Worm (Caenorhabditis elegans) whole organism, L3 larva: ENCODE results near the gene ctf-18.
A peak's percentile ranks its signal among the peaks of the same experiment; 100 is the strongest.

Source experiments
- R02D3.7 ChIP-seq: fragments of 150-350 bp; optimal IDR thresholded peaks from 2 replicates; lab custom pipeline; 2014; ENCODE audit warnings: missing biosample characterization, missing genetic modification characterization
- aly-2 ChIP-seq: fragments of 150-350 bp; optimal IDR thresholded peaks from 2 replicates; lab custom pipeline; 2014; ENCODE audit warnings: missing biosample characterization, missing genetic modification characterization
- ama-1 ChIP-seq: fragments of 150-350 bp; optimal IDR thresholded peaks from 2 replicates; lab custom pipeline; 2018
- ceh-82 ChIP-seq: fragments of 150-350 bp; optimal IDR thresholded peaks from 2 replicates; lab custom pipeline; 2014; ENCODE audit warnings: missing biosample characterization, missing genetic modification characterization
- ceh-9 ChIP-seq: sonication (generic microtip); optimal IDR thresholded peaks from 2 replicates; lab custom pipeline; 2018; ENCODE audit warnings: missing biosample characterization, missing genetic modification characterization
- daf-12 ChIP-seq: fragments of 150-350 bp; optimal IDR thresholded peaks from 2 replicates; lab custom pipeline; 2014; ENCODE audit warnings: missing biosample characterization, missing genetic modification reagents, missing genetic modification characterization
- egl-27 ChIP-seq: sonication (generic microtip); optimal IDR thresholded peaks from 4 replicates; lab custom pipeline; 2017; ENCODE audit warnings: missing biosample characterization, missing genetic modification reagents, missing genetic modification characterization
- egl-5 ChIP-seq: fragments of 150-350 bp; optimal IDR thresholded peaks from 2 replicates; lab custom pipeline; 2017; ENCODE audit warnings: missing biosample characterization, missing genetic modification reagents, missing genetic modification characterization, inconsistent platforms
- elt-1 ChIP-seq: fragments of 150-350 bp; optimal IDR thresholded peaks from 2 replicates; lab custom pipeline; 2014; ENCODE audit warnings: missing biosample characterization, missing genetic modification characterization
- elt-3 ChIP-seq, 3 experiments: fragments of 150-350 bp in 1 of 3; sonication (generic microtip) in 2 of 3; optimal IDR thresholded peaks; 2 replicates in 2 of 3; 4 replicates in 1 of 3; lab custom pipeline; 2014 to 2017; ENCODE audit warnings: missing biosample characterization in 3 of 3, missing genetic modification characterization in 3 of 3
- fkh-10 ChIP-seq: sonication (generic microtip); optimal IDR thresholded peaks from 2 replicates; lab custom pipeline; 2017; ENCODE audit warnings: missing biosample characterization, missing genetic modification reagents, missing genetic modification characterization
- fkh-2 ChIP-seq: fragments of 150-350 bp; optimal IDR thresholded peaks from 2 replicates; lab custom pipeline; 2014; ENCODE audit warnings: missing biosample characterization, missing genetic modification reagents, missing genetic modification characterization
- fos-1 ChIP-seq: fragments of 150-350 bp; optimal IDR thresholded peaks from 2 replicates; lab custom pipeline; 2014; ENCODE audit warnings: missing biosample characterization, missing genetic modification characterization
- jun-1 ChIP-seq: fragments of 150-350 bp; optimal IDR thresholded peaks from 2 replicates; lab custom pipeline; 2014; ENCODE audit warnings: missing biosample characterization, missing genetic modification reagents, missing genetic modification characterization
- lin-15B ChIP-seq: fragments of 150-350 bp; optimal IDR thresholded peaks from 2 replicates; lab custom pipeline; 2014; ENCODE audit warnings: missing biosample characterization, missing genetic modification characterization
- lin-39 ChIP-seq: fragments of 150-350 bp; optimal IDR thresholded peaks from 2 replicates; lab custom pipeline; 2018; ENCODE audit warnings: missing biosample characterization, missing genetic modification reagents, missing genetic modification characterization
- lsy-12 ChIP-seq: sonication (generic microtip); optimal IDR thresholded peaks from 2 replicates; lab custom pipeline; 2016; ENCODE audit warnings: mild to moderate bottlenecking, missing genetic modification characterization, missing compliant biosample characterization
- mml-1 ChIP-seq: fragments of 150-350 bp; sonication (generic microtip); optimal IDR thresholded peaks from 3 replicates; lab custom pipeline; 2014; ENCODE audit warnings: missing biosample characterization, missing genetic modification characterization
- nfya-1 ChIP-seq: sonication (generic microtip); optimal IDR thresholded peaks from 2 replicates; lab custom pipeline; 2017; ENCODE audit warnings: missing genetic modification characterization, mild to moderate bottlenecking, missing compliant biosample characterization, antibody characterized with exemption, moderate library complexity; ENCODE audit not compliant: insufficient read depth
- nhr-11 ChIP-seq: fragments of 150-350 bp; optimal IDR thresholded peaks from 2 replicates; lab custom pipeline; 2014; ENCODE audit warnings: missing biosample characterization, missing genetic modification characterization
- nhr-23 ChIP-seq: fragments of 150-350 bp; optimal IDR thresholded peaks from 2 replicates; lab custom pipeline; 2014; ENCODE audit warnings: missing biosample characterization, missing genetic modification reagents, missing genetic modification characterization
- nhr-25 ChIP-seq: sonication (generic microtip); optimal IDR thresholded peaks from 2 replicates; lab custom pipeline; 2017; ENCODE audit warnings: missing biosample characterization, missing genetic modification characterization
- nhr-28 ChIP-seq: fragments of 150-350 bp; optimal IDR thresholded peaks from 2 replicates; lab custom pipeline; 2014; ENCODE audit warnings: missing biosample characterization, missing genetic modification characterization
- nhr-43 ChIP-seq: sonication (generic microtip); optimal IDR thresholded peaks from 2 replicates; lab custom pipeline; 2016; ENCODE audit warnings: mild to moderate bottlenecking, missing genetic modification characterization, missing compliant biosample characterization; ENCODE audit not compliant: poor library complexity, severe bottlenecking
- nhr-67 ChIP-seq: fragments of 150-350 bp; optimal IDR thresholded peaks from 2 replicates; lab custom pipeline; 2014; ENCODE audit warnings: missing biosample characterization, missing genetic modification characterization
- nhr-77 ChIP-seq: fragments of 150-350 bp; optimal IDR thresholded peaks from 2 replicates; lab custom pipeline; 2014; ENCODE audit warnings: missing biosample characterization, missing genetic modification characterization
- pha-4 ChIP-seq: fragments of 150-350 bp; optimal IDR thresholded peaks from 2 replicates; lab custom pipeline; 2014; ENCODE audit warnings: missing biosample characterization, missing genetic modification reagents, missing genetic modification characterization
- pqm-1 ChIP-seq: fragments of 150-350 bp; optimal IDR thresholded peaks from 2 replicates; lab custom pipeline; 2017; ENCODE audit warnings: missing biosample characterization, missing genetic modification characterization, inconsistent platforms
- sea-2 ChIP-seq: fragments of 150-350 bp; sonication (generic microtip); optimal IDR thresholded peaks from 4 replicates; lab custom pipeline; 2014; ENCODE audit warnings: missing biosample characterization, missing genetic modification reagents, missing genetic modification characterization
- skn-1 ChIP-seq: fragments of 150-350 bp; optimal IDR thresholded peaks from 2 replicates; lab custom pipeline; 2014; ENCODE audit warnings: missing biosample characterization, missing genetic modification characterization
- snpc-4 ChIP-seq: fragments of 150-350 bp; optimal IDR thresholded peaks from 2 replicates; lab custom pipeline; 2014; ENCODE audit warnings: missing biosample characterization, missing genetic modification characterization
- tbx-2 ChIP-seq: sonication (generic microtip); optimal IDR thresholded peaks from 2 replicates; lab custom pipeline; 2016; ENCODE audit warnings: mild to moderate bottlenecking, missing genetic modification characterization, missing compliant biosample characterization
- unc-39 ChIP-seq: sonication (generic microtip); optimal IDR thresholded peaks from 4 replicates; lab custom pipeline; 2017; ENCODE audit warnings: missing biosample characterization, missing genetic modification characterization
- unc-62 ChIP-seq: fragments of 150-350 bp; sonication (generic microtip); optimal IDR thresholded peaks from 4 replicates; lab custom pipeline; 2014; ENCODE audit warnings: missing biosample characterization, missing genetic modification reagents, missing genetic modification characterization
- ztf-4 ChIP-seq: fragments of 150-350 bp; optimal IDR thresholded peaks from 2 replicates; lab custom pipeline; 2014; ENCODE audit warnings: missing biosample characterization, missing genetic modification characterization

Gene ctf-18

ce11 chrIV:10096881-10097280 lies 29.6 kb downstream of the ctf-18 start, which contains the start of gene dis-3:
Gene dis-3 (plus strand): TSS chrIV:10097202.
- peak; percentile 71 for TF ChIP-seq R02D3.7
- no peak for TF ChIP-seq pha-4 (tag; lab: Kevin White, UChicago)
- no peak for TF ChIP-seq nhr-43 (tag; lab: Kevin White, UChicago)
- no peak for TF ChIP-seq skn-1
- no peak for TF ChIP-seq fkh-10 (GFP tag; lab: Kevin White, UChicago)
- no peak for TF ChIP-seq nhr-67
- no peak for TF ChIP-seq egl-5
- peak; percentile 42 for TF ChIP-seq lin-15B (tag; lab: Kevin White, UChicago)
- TF ChIP-seq lin-39 (tag; lab: Kevin White, UChicago) = no peak

ce11 chrIV:10095171-10095570 lies 31.3 kb downstream of the ctf-18 start, which contains the start of the genes C04G2.5 and msp-36:
Gene C04G2.5 (minus strand): TSS chrIV:10095271.
Gene msp-36 (plus strand): TSS chrIV:10095433.
- TF ChIP-seq nhr-43 (tag; lab: Kevin White, UChicago) (no peak), mml-1 (tag; lab: Kevin White, UChicago) (no peak), lin-15B (tag; lab: Kevin White, UChicago) (no peak), R02D3.7 (no peak), elt-1 (tag; lab: Kevin White, UChicago) (no peak), lsy-12 (no peak), egl-5 (no peak), nhr-11 (tag; lab: Kevin White, UChicago) (no peak), skn-1 (no peak), lin-39 (tag; lab: Kevin White, UChicago) (no peak), aly-2 (no peak), unc-39 (tag; lab: Kevin White, UChicago) (no peak), nhr-28 (tag; lab: Kevin White, UChicago) (no peak), unc-62 (GFP tag; lab: Kevin White, UChicago) (no peak), ztf-4 (tag; lab: Kevin White, UChicago) (no peak), pha-4 (tag; lab: Kevin White, UChicago) (no peak), fkh-10 (GFP tag; lab: Kevin White, UChicago) (no peak), pqm-1 (tag; lab: Kevin White, UChicago) (no peak), ceh-9 (tag; lab: Kevin White, UChicago) (no peak), ama-1 (lab: Kevin White, UChicago) (no peak)

DNA sequence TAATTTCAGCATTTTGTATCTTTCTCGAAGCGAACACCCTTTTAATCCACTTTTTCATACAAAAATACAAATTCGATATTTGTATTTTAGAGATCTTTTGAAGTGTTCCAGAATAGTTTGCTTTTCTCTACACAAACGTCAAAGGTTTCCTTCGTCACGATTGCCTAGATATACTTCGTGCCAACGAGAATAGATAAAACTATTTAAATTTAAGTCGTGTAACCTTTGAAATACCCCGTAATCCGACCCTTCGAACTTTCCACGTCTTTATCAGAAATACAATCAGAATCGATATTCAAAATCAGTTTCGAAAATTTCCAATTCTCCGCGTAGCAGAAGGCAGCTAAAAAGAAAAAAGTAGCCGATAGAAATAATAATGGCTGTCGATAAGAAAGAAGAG lies 36.1 kb downstream of the ctf-18 start, which contains the start of gene ttbk-5:
Gene ttbk-5 (plus strand): TSS at position 301 of the 400 bp plus-strand sequence.
- TF ChIP-seq fos-1 (tag; lab: Kevin White, UChicago) (no peak), egl-5 (no peak), nhr-77 (tag; lab: Kevin White, UChicago) (no peak), pha-4 (tag; lab: Kevin White, UChicago) (no peak), tbx-2 (no peak), ceh-82 (tag; lab: Kevin White, UChicago) (no peak), lin-15B (tag; lab: Kevin White, UChicago) (no peak), nfya-1 (no peak), R02D3.7 (no peak)

- no peak for TF ChIP-seq daf-12 (tag; lab: Kevin White, UChicago)
- no peak for TF ChIP-seq jun-1 (tag; lab: Kevin White, UChicago)
- no peak for TF ChIP-seq fkh-2 (tag; lab: Kevin White, UChicago)
- no peak for TF ChIP-seq elt-3 (tag; optimal IDR thresholded peaks at IDR 0.05; lab: Kevin White, UChicago)
- no peak for TF ChIP-seq nhr-11 (tag; lab: Kevin White, UChicago)
- TF ChIP-seq fkh-10 (GFP tag; lab: Kevin White, UChicago) = no peak
- TF ChIP-seq nhr-67 = no peak
- TF ChIP-seq tbx-2 = no peak
- no peak for TF ChIP-seq R02D3.7
- TF ChIP-seq egl-27 = no peak
- no peak for TF ChIP-seq nhr-43 (tag; lab: Kevin White, UChicago)
- no peak for TF ChIP-seq pha-4 (tag; lab: Kevin White, UChicago)
Observed at ce11 chrIV:10089777-10090176, 36.7 kb downstream of the ctf-18 start, which contains the start of gene ttr-39. Gene ttr-39 (minus strand): TSS chrIV:10089877.

ce11 chrIV:10085401-10086187 lies 40.9 kb downstream of the ctf-18 start, which contains the start of the genes col-2 and ndc-80:
Gene col-2 (minus strand): TSS chrIV:10085451.
Gene ndc-80 (plus strand): TSS chrIV:10086137.
- TF ChIP-seq lin-15B (tag; lab: Kevin White, UChicago) (peak; percentile 93), unc-39 (tag; lab: Kevin White, UChicago) (no peak), nhr-25 (tag; lab: Kevin White, UChicago) (peak; percentile 70), sea-2 (GFP tag; lab: Kevin White, UChicago) (no peak), lin-39 (tag; lab: Kevin White, UChicago) (peak; percentile 70), jun-1 (tag; lab: Kevin White, UChicago) (peak; percentile 10), egl-27 (no peak), nhr-28 (tag; lab: Kevin White, UChicago) (no peak), nhr-23 (tag; lab: Kevin White, UChicago) (peak; percentile 54), nhr-43 (tag; lab: Kevin White, UChicago) (peak; percentile 74), nfya-1 (peak; percentile 84), fkh-10 (GFP tag; lab: Kevin White, UChicago) (peak; percentile 23), elt-1 (tag; lab: Kevin White, UChicago) (no peak), snpc-4 (tag; lab: Kevin White, UChicago) (peak; percentile 36), skn-1 (peak; percentile 4), nhr-11 (tag; lab: Kevin White, UChicago) (no peak), ama-1 (lab: Kevin White, UChicago) (no peak), pqm-1 (tag; lab: Kevin White, UChicago) (peak; percentile 17), R02D3.7 (peak; percentile 71)
- TF ChIP-seq, all 47 proteins: peak for 12
